Fruit fly (Drosophila melanogaster) whole organism, prepupa: ENCODE results near the gene CYLD.

Experiments
- CG10631 ChIP-seq: fragments of 200-800 bp; sonication (Bioruptor generic); optimal IDR thresholded peaks from 2 replicates; lab custom pipeline; 2016; ENCODE audit warnings: missing biosample characterization, missing genetic modification characterization
- CG16779 ChIP-seq: fragments of 200-800 bp; sonication (Bioruptor generic); optimal IDR thresholded peaks from 3 replicates; lab custom pipeline; 2017; ENCODE audit warnings: missing biosample characterization, mild to moderate bottlenecking, missing genetic modification characterization
- CG3032 ChIP-seq: fragments of 200-800 bp; optimal IDR thresholded peaks from 2 replicates; lab custom pipeline; 2019; ENCODE audit warnings: missing biosample characterization, mild to moderate bottlenecking, missing genetic modification characterization, moderate library complexity
- CG4318 ChIP-seq: fragments of 200-800 bp; sonication (Bioruptor generic); optimal IDR thresholded peaks from 3 replicates; lab custom pipeline; 2017; ENCODE audit warnings: missing biosample characterization, mild to moderate bottlenecking, missing genetic modification characterization
- CG6854 ChIP-seq: fragments of 200-800 bp; sonication (Bioruptor generic); optimal IDR thresholded peaks from 2 replicates; lab custom pipeline; 2017; ENCODE audit warnings: missing biosample characterization, mild to moderate bottlenecking, missing genetic modification characterization
- CG9139 ChIP-seq: fragments of 200-800 bp; sonication (Bioruptor generic); optimal IDR thresholded peaks from 3 replicates; lab custom pipeline; 2017; ENCODE audit warnings: missing biosample characterization, mild to moderate bottlenecking, missing genetic modification characterization
- Gug ChIP-seq: fragments of 200-800 bp; sonication (Bioruptor generic); IDR thresholded peaks from 2 replicates; pipeline ENCODE4 v1.3.6; 2022; ENCODE audit warnings: missing biosample characterization, missing genetic modification characterization
- Lpt ChIP-seq: fragments of 200-800 bp; sonication (Bioruptor generic); optimal IDR thresholded peaks from 3 replicates; lab custom pipeline; 2016; ENCODE audit warnings: missing biosample characterization, missing genetic modification characterization
- Smox ChIP-seq: fragments of 200-800 bp; sonication (Bioruptor generic); optimal IDR thresholded peaks from 3 replicates; lab custom pipeline; 2016; ENCODE audit warnings: missing biosample characterization, missing genetic modification characterization
- achi ChIP-seq: fragments of 200-800 bp; sonication (Bioruptor generic); optimal IDR thresholded peaks from 3 replicates; lab custom pipeline; 2016; ENCODE audit warnings: missing biosample characterization, missing genetic modification characterization
- fd85E ChIP-seq: fragments of 200-800 bp; sonication (Bioruptor generic); optimal IDR thresholded peaks from 3 replicates; lab custom pipeline; 2016; ENCODE audit warnings: missing biosample characterization, missing genetic modification characterization
- fkh ChIP-seq: fragments of 200-800 bp; sonication (Bioruptor generic); optimal IDR thresholded peaks from 3 replicates; lab custom pipeline; 2017; ENCODE audit warnings: missing biosample characterization, mild to moderate bottlenecking, missing genetic modification characterization, moderate library complexity
- spab ChIP-seq: fragments of 200-800 bp; sonication (Bioruptor generic); optimal IDR thresholded peaks from 2 replicates; lab custom pipeline; 2017; ENCODE audit warnings: missing biosample characterization, mild to moderate bottlenecking, missing genetic modification characterization, missing genetic modification reagents
- vri ChIP-seq: fragments of 200-800 bp; sonication (Bioruptor generic); optimal IDR thresholded peaks from 3 replicates; lab custom pipeline; 2016; ENCODE audit warnings: missing biosample characterization, mild to moderate bottlenecking, missing genetic modification characterization

- no peak for TF ChIP-seq spab (GFP tag; lab: Kevin White, UChicago)
- no peak for TF ChIP-seq fkh (GFP tag; lab: Kevin White, UChicago)
- TF ChIP-seq achi: no peak
- TF ChIP-seq CG3032 (tag; lab: Kevin White, UChicago): no peak
- TF ChIP-seq Gug (GFP tag; lab: Robert Waterston, UW): no peak
- no peak for TF ChIP-seq vri (GFP tag; lab: Kevin White, UChicago)
- TF ChIP-seq CG10631: no peak
- no peak for TF ChIP-seq CG6854 (GFP tag; lab: Kevin White, UChicago)
- TF ChIP-seq CG4318 (GFP tag; lab: Kevin White, UChicago): no peak
- no peak for TF ChIP-seq fd85E (GFP tag; lab: Kevin White, UChicago)
- TF ChIP-seq Lpt (GFP tag; lab: Kevin White, UChicago): no peak
- no peak for TF ChIP-seq Smox (GFP tag; lab: Kevin White, UChicago)
- no peak for TF ChIP-seq CG9139 (GFP tag; lab: Kevin White, UChicago)
- TF ChIP-seq CG16779 (tag; lab: Kevin White, UChicago): no peak
These were observed 44.5 kb upstream of the CYLD start, which contains the start of gene Frmd5 for dm6 chr2L:10344029-10344606.
